Worm (Caenorhabditis elegans) whole organism, young adult: ENCODE results near the gene laf-1.

Experiments used
- K11D2.4 ChIP-seq: fragments of 200-800 bp; sonication (Bioruptor generic); IDR thresholded peaks from 2 replicates; pipeline ENCODE4 v1.3.6; 2022; ENCODE audit warnings: missing genetic modification reagents, missing genetic modification characterization, missing compliant biosample characterization
- Y56A3A.18 ChIP-seq: fragments of 200-800 bp; sonication (Bioruptor generic); IDR thresholded peaks from 2 replicates; pipeline ENCODE4 v1.3.6; 2022; ENCODE audit warnings: missing genetic modification reagents, missing genetic modification characterization, missing compliant biosample characterization
- athp-1 ChIP-seq: sonication (generic microtip); optimal IDR thresholded peaks from 2 replicates; lab custom pipeline; 2017; ENCODE audit warnings: mild to moderate bottlenecking, missing genetic modification characterization, missing compliant biosample characterization
- attf-3 ChIP-seq: fragments of 200-800 bp; sonication (Bioruptor generic); conservative IDR thresholded peaks from 2 replicates; pipeline ENCODE4 v1.3.6; 2022; ENCODE audit warnings: missing genetic modification reagents, missing genetic modification characterization, missing compliant biosample characterization
- bed-1 ChIP-seq: fragments of 200-800 bp; sonication (Bioruptor generic); IDR thresholded peaks from 2 replicates; pipeline ENCODE4 v1.3.6; 2022; ENCODE audit warnings: missing genetic modification reagents, missing genetic modification characterization, missing compliant biosample characterization
- dpff-1 ChIP-seq: sonication (generic microtip); optimal IDR thresholded peaks from 2 replicates; lab custom pipeline; 2017; ENCODE audit warnings: mild to moderate bottlenecking, missing genetic modification characterization, missing compliant biosample characterization
- gei-17 ChIP-seq: fragments of 200-800 bp; sonication (Bioruptor generic); optimal IDR thresholded peaks from 2 replicates; lab custom pipeline; 2018; ENCODE audit warnings: mild to moderate bottlenecking, missing genetic modification characterization, missing compliant biosample characterization
- let-607 ChIP-seq, 2 experiments: fragments of 200-800 bp in 1 of 2; sonication (Bioruptor generic) in 1 of 2; sonication (generic microtip) in 1 of 2; optimal IDR thresholded peaks; 2 replicates each; lab custom pipeline; 2016 to 2018; ENCODE audit warnings: mild to moderate bottlenecking in 2 of 2, missing compliant biosample characterization in 2 of 2, missing genetic modification characterization in 2 of 2, moderate library complexity in 2 of 2, missing genotype in 1 of 2
- nfya-2 ChIP-seq: fragments of 200-800 bp; sonication (Bioruptor generic); IDR thresholded peaks from 2 replicates; pipeline ENCODE4 v1.3.6; 2022; ENCODE audit warnings: missing genetic modification reagents, missing genetic modification characterization, missing compliant biosample characterization
- rpc-1 ChIP-seq, 2 experiments: fragments of 150-350 bp in 1 of 2; sonication (generic microtip) in 1 of 2; optimal IDR thresholded peaks; 2 replicates each; lab custom pipeline; 2014 to 2018; ENCODE audit warnings: missing biosample characterization in 1 of 2, missing genetic modification characterization in 1 of 2, missing genetic modification reagents in 1 of 2, missing genotype in 1 of 2
- zim-3 ChIP-seq: sonication (generic microtip); optimal IDR thresholded peaks from 2 replicates; lab custom pipeline; 2017; ENCODE audit warnings: mild to moderate bottlenecking, missing genetic modification characterization, moderate library complexity, missing compliant biosample characterization
- ztf-26 ChIP-seq: sonication (generic microtip); optimal IDR thresholded peaks from 2 replicates; lab custom pipeline; 2017; ENCODE audit warnings: missing genetic modification characterization, missing compliant biosample characterization

DNA sequence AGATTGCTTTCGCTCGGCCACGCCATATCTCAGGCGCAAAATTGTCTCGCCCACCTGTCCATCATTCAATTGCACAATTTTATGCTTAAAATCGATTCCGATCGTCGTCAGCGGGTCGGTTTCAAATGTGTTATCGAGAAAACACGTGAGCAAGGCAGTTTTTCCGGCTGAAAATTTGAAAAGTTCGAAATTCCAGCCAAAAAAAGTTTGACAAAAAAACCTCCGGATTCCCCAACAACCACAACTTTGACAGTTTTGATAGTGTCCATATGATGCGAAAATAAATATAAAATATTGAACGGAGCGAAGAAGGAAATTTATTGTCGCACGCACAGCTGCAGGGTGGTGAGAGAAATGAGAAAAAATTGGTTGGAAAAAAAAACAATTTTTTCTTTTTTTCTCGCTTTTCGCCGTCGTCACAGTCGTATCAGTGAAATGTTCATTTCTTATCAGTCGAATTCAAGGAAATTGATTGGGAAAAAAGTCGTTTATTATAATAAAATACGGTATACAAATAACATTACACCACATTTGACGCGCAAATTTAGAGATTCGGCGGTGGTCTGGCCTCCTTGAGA is 45.2 kb downstream of the laf-1 start, which contains the start of gene Y71H2AM.12:
- TF ChIP-seq gei-17 (no peak), ztf-26 (tag; lab: Kevin White, UChicago) (no peak), attf-3 (no peak), Y56A3A.18 (GFP tag; lab: Robert Waterston, UW) (no peak), athp-1 (tag; lab: Kevin White, UChicago) (no peak), let-607 (tag; optimal IDR thresholded peaks at IDR 0.05; lab: Kevin White, UChicago) (peak in 1 of 2 experiments; percentile 44), K11D2.4 (no peak), nfya-2 (GFP tag; lab: Robert Waterston, UW) (no peak), bed-1 (GFP tag; lab: Robert Waterston, UW) (no peak), dpff-1 (no peak), rpc-1 (optimal IDR thresholded peaks at IDR 0.05; lab: Kevin White, UChicago) (no peak), rpc-1 (tag; optimal IDR thresholded peaks at IDR 0.05; lab: Kevin White, UChicago) (no peak), zim-3 (tag; lab: Kevin White, UChicago) (no peak)
